Fruit fly (Drosophila melanogaster): ENCODE results near the gene CG14777.

dm6 chrX:1476848-1477247 lies 10.9 kb downstream of the CG14777 start, which contains the start of the genes Rab27 and mei-38:
- TF ChIP-seq psq (optimal IDR thresholded peaks at IDR 0.05) (no peak), EcR (GFP tag; optimal IDR thresholded peaks at IDR 0.05) (no peak), usp (GFP tag; optimal IDR thresholded peaks at IDR 0.05) (no peak)

Data from whole organism.